Fruit fly (Drosophila melanogaster) whole organism, wandering third instar larva: Measurements from ENCODE around the gene CG14710.

Source experiments
- Abd-B ChIP-seq: fragments of >200 bp; optimal IDR thresholded peaks from 2 replicates; lab custom pipeline; 2017; ENCODE audit warnings: missing biosample characterization, missing genetic modification characterization
- CrebA ChIP-seq: fragments of 200-800 bp; sonication (Bioruptor generic); optimal IDR thresholded peaks from 2 replicates; lab custom pipeline; 2016; ENCODE audit warnings: missing biosample characterization, mild to moderate bottlenecking, missing genetic modification characterization, borderline replicate concordance
- Mio ChIP-seq: sonication (Bioruptor generic); optimal IDR thresholded peaks from 2 replicates; lab custom pipeline; 2016; ENCODE audit warnings: missing biosample characterization, missing genetic modification characterization
- Myc ChIP-seq: fragments of >200 bp; optimal IDR thresholded peaks from 2 replicates; lab custom pipeline; 2017
- OdsH ChIP-seq: fragments of 200-800 bp; sonication (Bioruptor generic); optimal IDR thresholded peaks from 2 replicates; lab custom pipeline; 2016; ENCODE audit warnings: missing biosample characterization, mild to moderate bottlenecking, missing genetic modification characterization
- br ChIP-seq: fragments of 200-800 bp; sonication (Bioruptor generic); optimal IDR thresholded peaks from 2 replicates; lab custom pipeline; 2016; ENCODE audit warnings: missing biosample characterization, missing genetic modification characterization
- h ChIP-seq: fragments of 200-800 bp; sonication (Bioruptor generic); optimal IDR thresholded peaks from 3 replicates; lab custom pipeline; 2016; ENCODE audit warnings: missing biosample characterization, mild to moderate bottlenecking, missing genetic modification characterization
- pan ChIP-seq: fragments of >200 bp; optimal IDR thresholded peaks from 2 replicates; lab custom pipeline; 2017
- usp ChIP-seq: fragments of >200 bp; optimal IDR thresholded peaks from 2 replicates; lab custom pipeline; 2017; ENCODE audit warnings: missing biosample characterization, missing genetic modification characterization

DNA sequence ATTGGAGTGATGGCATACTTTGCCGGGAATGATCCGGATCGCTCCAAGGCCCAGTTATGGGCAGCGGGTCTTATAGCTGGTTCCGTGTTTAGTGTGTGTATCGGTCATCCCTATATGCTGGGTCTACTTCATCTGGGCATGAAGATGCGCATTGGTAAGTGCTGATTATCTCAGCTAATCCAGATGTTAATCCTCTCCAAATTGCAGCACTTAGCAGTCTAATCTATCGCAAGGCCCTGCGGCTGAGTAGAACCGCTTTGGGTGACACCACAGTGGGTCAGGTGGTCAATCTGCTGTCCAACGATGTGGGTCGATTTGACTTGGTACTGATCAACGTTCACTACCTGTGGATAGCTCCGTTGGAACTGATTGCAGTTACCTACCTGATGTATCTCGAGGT lies 48.5 kb upstream of the CG14710 start:
- no peak for TF ChIP-seq Myc (lab: Kevin White, UChicago)
- no peak for TF ChIP-seq usp (GFP tag; lab: Kevin White, UChicago)
- no peak for TF ChIP-seq OdsH (GFP tag; lab: Kevin White, UChicago)
- no peak for TF ChIP-seq br
- TF ChIP-seq Mio (GFP tag; lab: Kevin White, UChicago): no peak
- no peak for TF ChIP-seq CrebA (GFP tag; lab: Kevin White, UChicago)
- TF ChIP-seq Abd-B (GFP tag; lab: Kevin White, UChicago): no peak
- no peak for TF ChIP-seq pan (lab: Kevin White, UChicago)
- TF ChIP-seq h (GFP tag; lab: Kevin White, UChicago): no peak
